Worm (Caenorhabditis elegans) whole organism, L4 larva: ENCODE data around the gene ZK899.1.
A peak's percentile ranks its signal among the peaks of the same experiment; 100 is the strongest.

ENCODE experiments used
- D1046.2 ChIP-seq: fragments of 200-800 bp; sonication (Bioruptor generic); IDR thresholded peaks from 2 replicates; pipeline ENCODE4 v1.3.6; 2022; ENCODE audit warnings: missing genetic modification characterization, missing compliant biosample characterization
- F10B5.3 ChIP-seq: sonication (generic microtip); optimal IDR thresholded peaks from 2 replicates; lab custom pipeline; 2016; ENCODE audit warnings: mild to moderate bottlenecking, missing genetic modification characterization, missing compliant biosample characterization
- R02D3.7 ChIP-seq: fragments of 150-350 bp; sonication (generic microtip); optimal IDR thresholded peaks from 3 replicates; lab custom pipeline; 2014; ENCODE audit warnings: missing biosample characterization, missing genetic modification characterization
- Y48G9A.11 ChIP-seq: fragments of 200-800 bp; sonication (Bioruptor generic); IDR thresholded peaks from 2 replicates; pipeline ENCODE4 v1.3.6; 2022; ENCODE audit warnings: missing genetic modification reagents, missing genetic modification characterization, missing compliant biosample characterization
- ZK546.5 ChIP-seq, 2 experiments: sonication (generic microtip); optimal IDR thresholded peaks; 2 replicates each; lab custom pipeline; 2017; ENCODE audit warnings: missing biosample characterization in 2 of 2, missing genetic modification characterization in 2 of 2
- aha-1 ChIP-seq: fragments of 150-350 bp; peaks from one replicate; lab custom pipeline; 2014; ENCODE audit warnings: missing biosample characterization, missing genetic modification characterization
- ceh-20 ChIP-seq: fragments of 200-800 bp; sonication (Bioruptor generic); IDR thresholded peaks from 2 replicates; pipeline ENCODE4 v1.3.6; 2022; ENCODE audit warnings: missing genetic modification reagents, missing genetic modification characterization, missing compliant biosample characterization
- ceh-28 ChIP-seq: fragments of 150-350 bp; optimal IDR thresholded peaks from 2 replicates; lab custom pipeline; 2014; ENCODE audit warnings: missing biosample characterization, missing genetic modification reagents, missing genetic modification characterization
- ceh-62 ChIP-seq: sonication (generic microtip); optimal IDR thresholded peaks from 2 replicates; lab custom pipeline; 2017; ENCODE audit warnings: missing biosample characterization, missing genetic modification characterization
- daf-19 ChIP-seq: fragments of 200-800 bp; sonication (Bioruptor generic); conservative IDR thresholded peaks from 2 replicates; pipeline ENCODE4 v1.3.6; 2022; ENCODE audit warnings: missing genetic modification characterization, missing compliant biosample characterization
- dmd-8 ChIP-seq: fragments of 200-800 bp; sonication (Bioruptor generic); IDR thresholded peaks from 2 replicates; pipeline ENCODE4 v1.3.6; 2022; ENCODE audit warnings: missing genetic modification characterization, missing compliant biosample characterization
- dpl-1 ChIP-seq: fragments of 150-350 bp; optimal IDR thresholded peaks from 2 replicates; lab custom pipeline; 2014; ENCODE audit warnings: missing biosample characterization, missing genetic modification reagents, missing genetic modification characterization
- duxl-1 ChIP-seq: sonication (generic microtip); optimal IDR thresholded peaks from 2 replicates; lab custom pipeline; 2016; ENCODE audit warnings: mild to moderate bottlenecking, missing genetic modification characterization, moderate library complexity, missing compliant biosample characterization; ENCODE audit not compliant: poor library complexity
- egl-43 ChIP-seq: fragments of 200-800 bp; sonication (Bioruptor generic); IDR thresholded peaks from 2 replicates; pipeline ENCODE4 v1.3.6; 2022; ENCODE audit warnings: missing genetic modification reagents, missing genetic modification characterization, missing compliant biosample characterization
- fkh-10 ChIP-seq: fragments of 150-350 bp; optimal IDR thresholded peaks from 2 replicates; lab custom pipeline; 2014; ENCODE audit warnings: missing biosample characterization, missing genetic modification reagents, missing genetic modification characterization
- hlh-11 ChIP-seq: fragments of 200-800 bp; sonication (Bioruptor generic); optimal IDR thresholded peaks from 2 replicates; lab custom pipeline; 2018; ENCODE audit warnings: mild to moderate bottlenecking, missing genetic modification characterization, missing compliant biosample characterization
- hlh-30 ChIP-seq: sonication (generic microtip); optimal IDR thresholded peaks from 2 replicates; lab custom pipeline; 2017; ENCODE audit warnings: antibody characterized with exemption, mild to moderate bottlenecking, missing genetic modification characterization, missing compliant biosample characterization; ENCODE audit not compliant: insufficient read depth
- jun-1 ChIP-seq: fragments of 150-350 bp; optimal IDR thresholded peaks from 2 replicates; lab custom pipeline; 2014; ENCODE audit warnings: missing biosample characterization, missing genetic modification reagents, missing genetic modification characterization
- lim-7 ChIP-seq: fragments of 200-800 bp; sonication (Bioruptor generic); IDR thresholded peaks from 2 replicates; pipeline ENCODE4 v1.3.6; 2022; ENCODE audit warnings: missing genetic modification characterization, missing compliant biosample characterization
- lin-1 ChIP-seq: fragments of 200-800 bp; sonication (Bioruptor generic); IDR thresholded peaks from 2 replicates; pipeline ENCODE4 v1.3.6; 2022; ENCODE audit warnings: missing genetic modification reagents, missing genetic modification characterization, missing compliant biosample characterization
- lin-13 ChIP-seq: fragments of 150-350 bp; optimal IDR thresholded peaks from 2 replicates; lab custom pipeline; 2014; ENCODE audit warnings: missing biosample characterization, missing genetic modification reagents, missing genetic modification characterization
- lin-29 ChIP-seq: fragments of 200-800 bp; sonication (Bioruptor generic); IDR thresholded peaks from 2 replicates; pipeline ENCODE4 v1.3.6; 2022; ENCODE audit warnings: missing genetic modification reagents, missing genetic modification characterization, missing compliant biosample characterization
- madf-5 ChIP-seq, 2 experiments: fragments of 200-800 bp; sonication (Bioruptor generic); IDR thresholded peaks; 2 replicates each; pipeline ENCODE4 v1.3.6; 2022; ENCODE audit warnings: missing compliant biosample characterization in 2 of 2, missing genetic modification characterization in 2 of 2
- mep-1 ChIP-seq: fragments of 150-350 bp; sonication (generic microtip); optimal IDR thresholded peaks from 3 replicates; lab custom pipeline; 2014; ENCODE audit warnings: missing biosample characterization, missing genetic modification characterization
- mxl-2 ChIP-seq: fragments of 200-800 bp; sonication (Bioruptor generic); conservative IDR thresholded peaks from 2 replicates; pipeline ENCODE4 v1.3.6; 2022; ENCODE audit warnings: missing genetic modification reagents, missing genetic modification characterization, missing compliant biosample characterization
- nhr-10 ChIP-seq: fragments of 150-350 bp; optimal IDR thresholded peaks from 2 replicates; lab custom pipeline; 2014; ENCODE audit warnings: missing biosample characterization, missing genetic modification characterization
- nhr-28 ChIP-seq: fragments of 150-350 bp; optimal IDR thresholded peaks from 2 replicates; lab custom pipeline; 2014; ENCODE audit warnings: missing biosample characterization, missing genetic modification characterization
- nhr-48 ChIP-seq: sonication (generic microtip); optimal IDR thresholded peaks from 2 replicates; lab custom pipeline; 2016; ENCODE audit warnings: mild to moderate bottlenecking, missing genetic modification characterization, missing compliant biosample characterization
- nhr-76 ChIP-seq: fragments of 150-350 bp; optimal IDR thresholded peaks from 2 replicates; lab custom pipeline; 2014; ENCODE audit warnings: missing biosample characterization, missing genetic modification characterization
- pha-4 ChIP-seq, 2 experiments: fragments of 150-350 bp in 1 of 2; fragments of 200-800 bp in 1 of 2; sonication (Bioruptor generic) in 1 of 2; IDR thresholded peaks in 1 of 2; optimal IDR thresholded peaks in 1 of 2; 2 replicates each; pipeline versions ENCODE4 v1.3.6 to Lab custom; 2014 to 2022; ENCODE audit warnings: missing genetic modification characterization in 2 of 2, missing genetic modification reagents in 2 of 2, missing biosample characterization in 1 of 2, missing compliant biosample characterization in 1 of 2
- rbr-2 ChIP-seq: sonication (generic microtip); optimal IDR thresholded peaks from 2 replicates; lab custom pipeline; 2016; ENCODE audit warnings: missing genotype, missing genetic modification characterization, missing compliant biosample characterization
- saeg-2 ChIP-seq: fragments of 200-800 bp; sonication (Bioruptor generic); IDR thresholded peaks from 2 replicates; pipeline ENCODE4 v1.3.6; 2022; ENCODE audit warnings: missing genetic modification reagents, missing genetic modification characterization, missing compliant biosample characterization
- sdz-12 ChIP-seq: fragments of 200-800 bp; sonication (Bioruptor generic); optimal IDR thresholded peaks from 2 replicates; lab custom pipeline; 2018; ENCODE audit warnings: mild to moderate bottlenecking, missing genetic modification characterization, missing compliant biosample characterization
- set-16 ChIP-seq: fragments of 200-800 bp; sonication (Bioruptor generic); IDR thresholded peaks from 2 replicates; pipeline ENCODE4 v1.3.6; 2022; ENCODE audit warnings: missing genetic modification reagents, missing genetic modification characterization, missing compliant biosample characterization
- snpc-1.2 ChIP-seq: fragments of 200-800 bp; sonication (Bioruptor generic); IDR thresholded peaks from 2 replicates; pipeline ENCODE4 v1.3.6; 2022; ENCODE audit warnings: missing genetic modification reagents, missing genetic modification characterization, missing compliant biosample characterization
- spr-3 ChIP-seq: fragments of 200-800 bp; sonication (Bioruptor generic); optimal IDR thresholded peaks from 2 replicates; lab custom pipeline; 2018; ENCODE audit warnings: mild to moderate bottlenecking, missing genetic modification characterization, missing compliant biosample characterization
- unc-62 ChIP-seq, 3 experiments: fragments of 150-350 bp in 1 of 3; sonication (generic microtip); optimal IDR thresholded peaks in 2 of 3; peaks in 1 of 3; 1 replicate in 1 of 3; 2 replicates in 2 of 3; lab custom pipeline; 2014 to 2017; ENCODE audit warnings: missing biosample characterization in 3 of 3, missing genetic modification characterization in 3 of 3, missing genetic modification reagents in 3 of 3, missing genotype in 1 of 3
- zfp-2 ChIP-seq: sonication (generic microtip); optimal IDR thresholded peaks from 2 replicates; lab custom pipeline; 2016; ENCODE audit warnings: mild to moderate bottlenecking, missing genetic modification characterization, missing compliant biosample characterization
- ztf-7 ChIP-seq: fragments of 150-350 bp; optimal IDR thresholded peaks from 2 replicates; lab custom pipeline; 2014; ENCODE audit warnings: missing biosample characterization, missing genetic modification characterization

Gene ZK899.1

DNA sequence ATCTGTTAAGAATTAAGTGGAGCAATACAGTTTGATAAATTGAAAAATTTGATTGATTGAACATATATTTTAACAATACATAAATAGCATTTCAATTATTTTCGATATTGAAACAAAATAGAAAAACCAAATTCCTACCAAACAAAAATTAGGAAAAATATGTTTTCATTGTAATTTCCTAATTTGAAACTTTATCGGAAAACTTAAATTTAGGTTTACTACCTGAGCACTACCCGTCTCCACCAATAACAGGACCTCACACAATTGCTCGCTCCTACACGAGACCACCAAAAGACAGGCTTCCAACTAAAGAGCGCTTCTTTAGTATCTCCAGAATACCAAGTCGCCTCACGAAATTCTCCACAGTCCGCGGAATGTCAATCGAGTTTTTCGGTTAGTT is 30.3 kb downstream of the ZK899.1 start:
- TF ChIP-seq aha-1 (tag; lab: Kevin White, UChicago) (peak; percentile 92), Y48G9A.11 (GFP tag; lab: Robert Waterston, UW) (no peak)

- TF ChIP-seq unc-62 (GFP tag; optimal IDR thresholded peaks at IDR 0.05 in 1 of 2; lab: Kevin White, UChicago) (peak in 1 of 2 experiments; percentile 89), unc-62 (tag; optimal IDR thresholded peaks at IDR 0.05; lab: Kevin White, UChicago) (no peak), snpc-1.2 (GFP tag; lab: Robert Waterston, UW) (no peak)
Measured at ce11 chrX:9483754-9484153, 37.3 kb downstream of the ZK899.1 start.

DNA sequence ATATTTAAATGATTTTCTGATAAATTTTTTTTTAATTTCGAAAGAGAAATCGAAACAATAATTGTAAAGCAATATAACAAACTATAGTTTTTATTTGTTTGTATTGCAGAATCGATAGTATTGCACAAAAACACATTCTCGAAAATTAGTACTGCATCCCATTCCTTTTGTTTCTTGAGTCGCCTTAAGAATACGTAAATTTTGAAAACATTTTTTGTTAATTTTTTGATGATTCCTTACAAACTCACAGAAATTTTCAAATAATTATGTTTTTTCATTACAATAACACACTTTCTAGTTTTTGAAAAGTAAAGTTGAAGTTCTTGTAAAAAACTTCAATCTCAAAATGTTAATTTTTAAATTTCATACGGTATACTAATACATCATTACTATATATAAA is 39.7 kb downstream of the ZK899.1 start:
- TF ChIP-seq aha-1 (tag; lab: Kevin White, UChicago) (peak; percentile 88), saeg-2 (no peak)

DNA sequence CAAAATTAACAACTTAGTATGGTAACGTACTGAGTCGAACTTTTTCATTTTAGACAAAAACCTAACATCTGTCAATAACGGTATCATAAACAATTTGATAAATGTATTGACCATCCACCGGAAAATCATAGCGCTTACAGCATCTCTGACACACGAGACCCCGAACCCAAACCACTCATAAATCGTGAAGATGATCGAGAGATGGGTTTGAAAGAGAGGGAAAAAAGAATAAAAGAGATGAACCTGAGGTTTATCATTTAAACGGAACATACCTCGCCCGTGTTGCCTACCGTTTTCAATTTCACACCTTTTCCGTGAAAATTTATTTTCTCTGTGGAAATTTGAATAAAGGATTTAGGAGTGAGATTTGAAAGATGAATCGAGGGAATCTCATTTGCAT is 43.1 kb downstream of the ZK899.1 start:
- TF ChIP-seq pha-4 (GFP tag; IDR thresholded peaks at IDR 0.05; lab: Robert Waterston, UW) (no peak), pha-4 (tag; optimal IDR thresholded peaks at IDR 0.05; lab: Kevin White, UChicago) (no peak), mep-1 (tag; lab: Kevin White, UChicago) (no peak), duxl-1 (no peak), fkh-10 (no peak), set-16 (GFP tag; lab: Robert Waterston, UW) (no peak), D1046.2 (GFP tag; lab: Robert Waterston, UW) (no peak), dmd-8 (GFP tag; lab: Robert Waterston, UW) (no peak), daf-19 (GFP tag; lab: Robert Waterston, UW) (no peak), F10B5.3 (tag; lab: Kevin White, UChicago) (no peak), jun-1 (tag; lab: Kevin White, UChicago) (no peak), zfp-2 (tag; lab: Kevin White, UChicago) (no peak), ceh-20 (GFP tag; lab: Robert Waterston, UW) (0 out of 2 replicates have a peak, but pooled peaks have one; percentile 23), sdz-12 (no peak), R02D3.7 (no peak), ceh-28 (tag; lab: Kevin White, UChicago) (no peak), nhr-76 (no peak), madf-5 (GFP tag; IDR thresholded peaks at IDR 0.05; lab: Robert Waterston, UW) (no peak), hlh-11 (tag; lab: Kevin White, UChicago) (peak; percentile 5), ZK546.5 (tag; optimal IDR thresholded peaks at IDR 0.05; lab: Kevin White, UChicago) (no peak), nhr-10 (tag; lab: Kevin White, UChicago) (no peak), ceh-62 (no peak), rbr-2 (no peak), dpl-1 (GFP tag; lab: Kevin White, UChicago) (no peak), lim-7 (GFP tag; lab: Robert Waterston, UW) (no peak), mxl-2 (no peak), nhr-48 (tag; lab: Kevin White, UChicago) (no peak), lin-29 (no peak), ztf-7 (tag; lab: Kevin White, UChicago) (no peak), nhr-28 (tag; lab: Kevin White, UChicago) (peak; percentile 24), spr-3 (no peak), lin-13 (GFP tag; lab: Kevin White, UChicago) (no peak), hlh-30 (tag; lab: Kevin White, UChicago) (peak; percentile 55), egl-43 (GFP tag; lab: Robert Waterston, UW) (no peak), lin-1 (GFP tag; lab: Robert Waterston, UW) (no peak)
